Worm (Caenorhabditis elegans): ENCODE measurements around the gene C49C3.4.

C49C3.4 gene

DNA sequence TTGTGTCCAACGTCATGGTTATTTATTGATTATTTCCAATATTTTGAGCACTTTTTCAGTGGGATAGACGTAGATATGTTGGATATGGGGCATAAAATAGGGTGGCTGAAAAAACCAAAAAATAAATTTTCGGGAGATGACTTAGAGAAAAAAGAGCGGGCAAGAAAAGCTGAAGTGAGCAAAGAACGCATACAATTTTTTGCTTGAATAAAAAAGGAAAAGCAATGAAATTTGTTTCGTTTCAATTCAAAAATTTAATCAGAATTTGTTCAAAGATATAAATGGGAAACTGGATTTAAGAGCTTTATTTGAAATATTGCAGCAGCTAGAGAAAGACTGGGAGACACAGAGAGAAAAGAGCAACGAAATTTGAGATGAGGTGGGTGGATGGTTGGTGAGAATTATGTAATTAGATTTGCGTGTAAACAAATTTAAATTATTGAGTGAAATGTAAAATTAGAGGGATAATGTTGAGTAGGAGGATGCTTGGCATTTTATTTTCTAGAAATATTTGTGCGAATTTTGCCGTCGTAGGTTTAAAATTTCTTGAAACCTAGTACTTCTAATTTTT is 28.9 kb upstream of the C49C3.4 start, which contains the start of the genes T28F3.11 and slc-17.4:
T28F3.11 (minus strand) TSS at position 51 of the 571 bp plus-strand sequence.
slc-17.4 (minus strand) TSS at position 105 of the 571 bp plus-strand sequence.
- no peak for TF ChIP-seq lsy-2 (tag; optimal IDR thresholded peaks at IDR 0.05)
- peak; percentile 43 for TF ChIP-seq lin-14 (GFP tag; optimal IDR thresholded peaks at IDR 0.05)

DNA sequence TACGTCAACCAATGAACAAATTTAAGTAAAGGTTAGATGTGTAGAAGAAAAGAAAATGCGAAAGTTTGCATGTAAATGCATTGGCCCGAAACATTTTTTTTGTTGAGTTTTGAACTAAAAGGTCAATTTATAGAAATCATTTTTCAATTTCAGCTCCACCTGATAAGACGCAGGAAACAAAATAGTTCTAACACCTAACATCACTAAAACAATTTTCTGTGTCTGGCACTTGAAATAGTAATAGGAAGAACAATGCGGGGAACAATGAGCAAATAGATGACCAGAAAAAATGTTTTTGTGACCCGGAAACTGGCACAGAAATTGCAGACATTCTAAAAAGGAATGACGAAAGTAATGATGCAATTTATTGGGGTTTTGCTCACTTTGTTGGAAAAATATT is 28.2 kb upstream of the C49C3.4 start:
- TF ChIP-seq elt-2 (tag; optimal IDR thresholded peaks at IDR 0.05) (peak; percentile 9), lin-35 (GFP tag; optimal IDR thresholded peaks at IDR 0.05) (peak in 1 of 2 experiments; percentile 21), elt-3 (tag; optimal IDR thresholded peaks at IDR 0.05) (no peak)

DNA sequence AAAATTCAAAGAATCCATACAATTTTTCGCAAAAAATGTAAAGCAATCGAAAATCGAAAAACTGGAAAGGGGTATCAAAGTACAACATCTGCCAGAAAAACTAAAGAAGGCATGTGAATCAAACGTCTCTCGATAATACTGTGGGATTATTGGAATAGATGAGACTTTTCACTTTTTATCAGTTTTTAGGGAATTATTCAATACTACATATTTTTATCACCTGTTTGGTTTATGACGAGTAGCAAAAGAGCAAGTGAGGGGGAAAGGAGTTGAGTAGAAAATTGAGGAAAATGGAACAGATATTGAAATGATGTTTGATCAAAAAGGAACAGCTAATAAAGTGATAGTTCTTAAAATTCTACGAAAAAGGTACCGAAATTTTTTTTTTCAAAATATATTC is 27.5 kb upstream of the C49C3.4 start:
- no peak for TF ChIP-seq unc-98 (GFP tag; IDR thresholded peaks at IDR 0.05)
- peak; percentile 41 for TF ChIP-seq elt-2 (tag; optimal IDR thresholded peaks at IDR 0.05)

DNA sequence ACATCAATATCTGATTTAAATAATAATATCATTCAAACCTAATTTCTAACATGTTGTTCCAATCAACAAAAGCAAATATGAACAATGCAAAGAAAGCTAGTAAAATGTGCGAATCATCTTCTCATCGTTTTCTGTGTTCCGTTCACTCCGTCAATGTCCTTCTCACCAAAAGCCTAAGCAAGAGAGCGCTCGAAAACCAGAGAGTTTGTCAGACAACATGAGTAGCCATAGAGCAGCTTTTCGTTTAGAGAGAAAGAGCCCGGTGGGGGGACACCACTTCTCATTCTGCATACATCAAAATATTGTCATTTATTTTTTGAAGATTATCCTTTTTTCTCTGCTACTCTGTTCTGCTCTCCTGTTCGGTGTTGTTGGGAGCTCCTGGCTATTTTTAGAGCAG is 26.9 kb upstream of the C49C3.4 start:
- TF ChIP-seq lin-13 (GFP tag; optimal IDR thresholded peaks at IDR 0.05) (no peak), ceh-88 (GFP tag; IDR thresholded peaks at IDR 0.05) (no peak), zag-1 (tag; optimal IDR thresholded peaks at IDR 0.05) (no peak), skn-1 (tag; optimal IDR thresholded peaks at IDR 0.05) (no peak), nhr-19 (GFP tag; conservative IDR thresholded peaks at IDR 0.05) (no peak), alr-1 (tag; optimal IDR thresholded peaks at IDR 0.05; ENCODE audit: borderline replicate concordance) (no peak), efl-1 (optimal IDR thresholded peaks at IDR 0.05) (no peak), efl-1 (GFP tag; optimal IDR thresholded peaks at IDR 0.05 in 1 of 2) (peak in 1 of 2 experiments; percentile 77), fkh-8 (tag; optimal IDR thresholded peaks at IDR 0.05) (peak; percentile 27), dsc-1 (tag; optimal IDR thresholded peaks at IDR 0.05) (peak; percentile 62), dpl-1 (GFP tag; optimal IDR thresholded peaks at IDR 0.05) (peak in 1 of 3 experiments; percentile 27), nhr-47 (tag; optimal IDR thresholded peaks at IDR 0.05) (peak; percentile 11), lin-35 (GFP tag; optimal IDR thresholded peaks at IDR 0.05) (peak in 1 of 2 experiments; percentile 36), aha-1 (tag; optimal IDR thresholded peaks at IDR 0.05) (no peak), Y116A8C.19 (tag; optimal IDR thresholded peaks at IDR 0.05; ENCODE audit: borderline replicate concordance) (no peak), nhr-76 (tag; optimal IDR thresholded peaks at IDR 0.05) (no peak), mab-9 (GFP tag; IDR thresholded peaks at IDR 0.05) (no peak), elt-2 (tag; optimal IDR thresholded peaks at IDR 0.05) (no peak), ceh-90 (tag; optimal IDR thresholded peaks at IDR 0.05) (no peak), efl-3 (GFP tag; optimal IDR thresholded peaks at IDR 0.05) (no peak)

DNA sequence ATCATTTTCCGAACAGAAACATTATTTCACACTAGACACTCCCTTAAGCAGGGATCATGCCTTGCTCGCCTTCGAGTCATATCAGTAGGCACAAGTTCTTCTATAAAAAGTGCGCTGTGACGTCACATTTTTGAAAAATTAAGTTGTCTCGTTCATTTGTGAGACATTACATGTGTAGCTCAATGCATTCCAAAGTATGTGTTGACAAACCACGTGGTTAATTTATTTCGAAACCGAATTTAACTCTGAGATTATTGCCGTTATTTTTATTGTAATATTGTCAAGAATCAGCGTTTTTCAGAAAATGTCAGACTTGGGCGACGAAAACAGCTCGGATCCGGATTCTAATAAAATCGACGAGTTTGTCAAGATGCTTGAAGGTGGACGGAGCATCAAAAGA is 26.1 kb upstream of the C49C3.4 start, which contains the start of gene T28F3.5:
T28F3.5 (plus strand) TSS at position 301 of the 400 bp plus-strand sequence.
- TF ChIP-seq lir-3 (tag; optimal IDR thresholded peaks at IDR 0.05; ENCODE audit: poor library complexity) (no peak), ceh-63 (GFP tag; optimal IDR thresholded peaks at IDR 0.05) (no peak), vab-15 (tag; optimal IDR thresholded peaks at IDR 0.05) (no peak), sup-37 (GFP tag; optimal IDR thresholded peaks at IDR 0.05) (no peak), mep-1 (tag; optimal IDR thresholded peaks at IDR 0.05) (no peak), nhr-77 (tag; optimal IDR thresholded peaks at IDR 0.05) (no peak), efl-1 (optimal IDR thresholded peaks at IDR 0.05) (no peak), efl-1 (GFP tag; optimal IDR thresholded peaks at IDR 0.05 in 1 of 2) (peak in 1 of 2 experiments; percentile 84)

DNA sequence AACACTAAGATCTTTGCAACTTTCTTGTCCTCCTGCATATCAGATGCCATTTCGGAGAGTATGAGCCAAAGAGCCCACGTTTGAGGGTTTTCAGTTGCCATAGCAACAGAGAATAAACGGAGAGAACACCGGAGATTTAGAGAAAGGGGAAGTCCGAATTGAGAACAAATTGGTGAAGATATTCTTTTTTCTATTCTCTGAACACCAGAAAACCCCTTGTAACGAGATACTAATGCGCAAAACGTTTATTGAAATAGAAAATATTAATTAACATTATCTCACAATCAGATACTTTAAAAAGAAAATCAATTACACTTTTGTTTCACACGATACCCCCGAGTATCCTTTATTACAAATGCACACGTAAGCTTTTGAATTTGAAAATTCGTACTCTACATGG is 18.7 kb upstream of the C49C3.4 start, which contains the start of gene ifta-2:
ifta-2 (minus strand) TSS at position 101 of the 400 bp plus-strand sequence.
- TF ChIP-seq grh-1 (GFP tag; IDR thresholded peaks at IDR 0.05) (no peak), ets-5 (GFP tag; IDR thresholded peaks at IDR 0.05) (no peak), nhr-19 (GFP tag; conservative IDR thresholded peaks at IDR 0.05) (no peak), fkh-8 (tag; optimal IDR thresholded peaks at IDR 0.05) (peak; percentile 29)
